Worm (Caenorhabditis elegans): ENCODE data around the gene ZK112.4.

The ZK112.4 gene

ce11 chrIII:7708815-7709214 is 21.0 kb downstream of the ZK112.4 start:
- peak; percentile 34 for TF ChIP-seq unc-42 (tag; optimal IDR thresholded peaks at IDR 0.05)
- peak; percentile 60 for TF ChIP-seq ceh-31 (tag; optimal IDR thresholded peaks at IDR 0.05)
- TF ChIP-seq ceh-14 (tag; optimal IDR thresholded peaks at IDR 0.05): peak; percentile 42
- peak; percentile 12 for TF ChIP-seq tbx-2 (tag; optimal IDR thresholded peaks at IDR 0.05)

- TF ChIP-seq pha-2 (tag; optimal IDR thresholded peaks at IDR 0.05) (no peak), ceh-24 (tag; optimal IDR thresholded peaks at IDR 0.05) (no peak), unc-3 (GFP tag; conservative IDR thresholded peaks at IDR 0.05) (no peak), unc-3 (tag; optimal IDR thresholded peaks at IDR 0.05) (no peak), pag-3 (tag; optimal IDR thresholded peaks at IDR 0.05; ENCODE audit: borderline replicate concordance) (no peak), ceh-31 (tag; optimal IDR thresholded peaks at IDR 0.05) (no peak), pat-9 (tag; optimal IDR thresholded peaks at IDR 0.05) (no peak), hlh-15 (tag; optimal IDR thresholded peaks at IDR 0.05) (no peak), gmeb-2 (tag; optimal IDR thresholded peaks at IDR 0.05) (no peak), lim-6 (tag; optimal IDR thresholded peaks at IDR 0.05) (no peak), Y22D7AL.16 (tag; optimal IDR thresholded peaks at IDR 0.05) (no peak), hlh-13 (GFP tag; optimal IDR thresholded peaks at IDR 0.05) (no peak), madf-2 (tag; optimal IDR thresholded peaks at IDR 0.05) (no peak), dve-1 (tag; optimal IDR thresholded peaks at IDR 0.05) (no peak), tbx-7 (tag; optimal IDR thresholded peaks at IDR 0.05) (no peak)
Measured at ce11 chrIII:7703474-7703873, 26.3 kb downstream of the ZK112.4 start.

ce11 chrIII:7694274-7694673 is 35.5 kb downstream of the ZK112.4 start, which contains the start of gene C18H2.5:
Gene C18H2.5, minus strand, starts transcription at chrIII:7694374.
- TF ChIP-seq che-1 (tag; optimal IDR thresholded peaks at IDR 0.05): no peak
- no peak for TF ChIP-seq K02D7.2 (tag; optimal IDR thresholded peaks at IDR 0.05)
- TF ChIP-seq ceh-22 (tag; optimal IDR thresholded peaks at IDR 0.05): no peak
- no peak for TF ChIP-seq elt-4 (tag; optimal IDR thresholded peaks at IDR 0.05)
- no peak for TF ChIP-seq fkh-6 (tag; optimal IDR thresholded peaks at IDR 0.05)
- no peak for TF ChIP-seq nhr-232 (tag; optimal IDR thresholded peaks at IDR 0.05)
- TF ChIP-seq pha-2 (tag; optimal IDR thresholded peaks at IDR 0.05): no peak
- no peak for TF ChIP-seq pat-9 (tag; optimal IDR thresholded peaks at IDR 0.05)
- TF ChIP-seq hlh-8 (tag; optimal IDR thresholded peaks at IDR 0.05): no peak
- TF ChIP-seq hlh-6 (tag; optimal IDR thresholded peaks at IDR 0.05): no peak
- TF ChIP-seq ahr-1 (tag; optimal IDR thresholded peaks at IDR 0.05): no peak
- no peak for TF ChIP-seq pqm-1 (tag; optimal IDR thresholded peaks at IDR 0.05)
- no peak for TF ChIP-seq ceh-19 (GFP tag; optimal IDR thresholded peaks at IDR 0.05)
- no peak for TF ChIP-seq unc-86 (tag; optimal IDR thresholded peaks at IDR 0.05)
- no peak for TF ChIP-seq unc-3 (GFP tag; conservative IDR thresholded peaks at IDR 0.05)
- TF ChIP-seq unc-3 (tag; optimal IDR thresholded peaks at IDR 0.05): no peak
- TF ChIP-seq sdc-2 (tag; optimal IDR thresholded peaks at IDR 0.05): no peak

ce11 chrIII:7692287-7692686 is 37.5 kb downstream of the ZK112.4 start:
- TF ChIP-seq ceh-2 (tag; optimal IDR thresholded peaks at IDR 0.05): no peak

All from whole organism, late embryonic.